Worm (Caenorhabditis elegans) whole organism, young adult: ENCODE data around the gene oac-42.

ENCODE experiments used
- B0035.1 ChIP-seq: sonication (generic microtip); optimal IDR thresholded peaks from 2 replicates; lab custom pipeline; 2016; ENCODE audit warnings: missing genetic modification characterization, mild to moderate bottlenecking, missing compliant biosample characterization, missing genotype, missing genetic modification reagents
- B0336.3 ChIP-seq: fragments of 200-800 bp; sonication (Bioruptor generic); IDR thresholded peaks from 2 replicates; pipeline ENCODE4 v1.3.6; 2022; ENCODE audit warnings: missing genetic modification characterization, missing compliant biosample characterization
- Y67H2A.10 ChIP-seq: fragments of 200-800 bp; sonication (Bioruptor generic); conservative IDR thresholded peaks from 2 replicates; pipeline ENCODE4 v1.3.6; 2022; ENCODE audit warnings: missing genetic modification reagents, missing genetic modification characterization, missing compliant biosample characterization
- chd-7 ChIP-seq: sonication (generic microtip); optimal IDR thresholded peaks from 2 replicates; lab custom pipeline; 2016; ENCODE audit warnings: mild to moderate bottlenecking, missing genetic modification characterization, moderate library complexity, missing compliant biosample characterization
- hlh-12 ChIP-seq: sonication (generic microtip); optimal IDR thresholded peaks from 2 replicates; lab custom pipeline; 2016; ENCODE audit warnings: missing genetic modification characterization, missing compliant biosample characterization
- lsl-1 ChIP-seq: fragments of 200-800 bp; sonication (Bioruptor generic); optimal IDR thresholded peaks from 2 replicates; lab custom pipeline; 2018; ENCODE audit warnings: mild to moderate bottlenecking, missing genetic modification characterization, moderate library complexity, missing compliant biosample characterization
- snpc-4 ChIP-seq, 5 experiments: fragments of 150-350 bp in 1 of 5; sonication (generic microtip) in 4 of 5; optimal IDR thresholded peaks; 2 replicates each; lab custom pipeline; 2014 to 2018; ENCODE audit warnings: missing genetic modification characterization in 5 of 5, missing biosample characterization in 3 of 5, antibody characterized with exemption in 2 of 5, mild to moderate bottlenecking in 2 of 5, missing compliant biosample characterization in 2 of 5, missing genotype in 2 of 5, moderate library complexity in 2 of 5, missing genetic modification reagents in 1 of 5
- unc-62 ChIP-seq: fragments of 150-350 bp; optimal IDR thresholded peaks from 2 replicates; lab custom pipeline; 2014; ENCODE audit warnings: missing biosample characterization, missing genetic modification reagents, missing genetic modification characterization
- zim-3 ChIP-seq: sonication (generic microtip); optimal IDR thresholded peaks from 2 replicates; lab custom pipeline; 2017; ENCODE audit warnings: mild to moderate bottlenecking, missing genetic modification characterization, moderate library complexity, missing compliant biosample characterization

DNA sequence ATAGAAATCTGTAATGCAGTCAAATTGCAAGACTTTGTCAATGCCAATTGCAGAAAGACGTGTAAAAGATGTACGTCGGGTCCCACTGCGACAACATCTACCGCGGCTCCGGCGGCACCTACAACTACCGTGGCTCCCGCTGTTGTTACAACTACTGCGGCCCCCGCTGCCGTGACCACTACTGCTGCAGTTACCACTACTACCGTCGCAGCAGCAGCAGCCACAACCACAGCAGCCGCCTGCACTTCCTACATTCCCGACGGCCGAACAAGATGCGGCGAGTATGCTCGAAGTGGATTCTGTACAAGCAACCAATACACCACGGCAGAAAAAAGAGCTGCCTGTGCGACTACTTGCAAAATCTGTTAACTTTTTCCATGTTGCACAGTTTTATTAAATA is 30.2 kb upstream of the oac-42 start:
- no peak for TF ChIP-seq zim-3 (tag; lab: Kevin White, UChicago)
- no peak for TF ChIP-seq lsl-1 (GFP tag; lab: Kevin White, UChicago)
- TF ChIP-seq snpc-4 (GFP tag; optimal IDR thresholded peaks at IDR 0.05; lab: Kevin White, UChicago): no peak
- no peak for TF ChIP-seq snpc-4 (tag; optimal IDR thresholded peaks at IDR 0.05; lab: Kevin White, UChicago)
- no peak for TF ChIP-seq Y67H2A.10 (GFP tag; lab: Robert Waterston, UW)
- no peak for TF ChIP-seq hlh-12 (tag; lab: Kevin White, UChicago)
- TF ChIP-seq B0035.1: no peak
- no peak for TF ChIP-seq chd-7 (tag; lab: Kevin White, UChicago)
- no peak for TF ChIP-seq B0336.3
- TF ChIP-seq unc-62 (GFP tag; lab: Kevin White, UChicago): no peak
